Worm (Caenorhabditis elegans) whole organism, L3 larva: ENCODE measurements around the gene ZC317.7.

Source experiments
- R02D3.7 ChIP-seq: fragments of 150-350 bp; optimal IDR thresholded peaks from 2 replicates; lab custom pipeline; 2014; ENCODE audit warnings: missing biosample characterization, missing genetic modification characterization
- ZK546.5 ChIP-seq: sonication (generic microtip); optimal IDR thresholded peaks from 2 replicates; lab custom pipeline; 2017; ENCODE audit warnings: missing biosample characterization, missing genetic modification characterization
- aly-2 ChIP-seq: fragments of 150-350 bp; optimal IDR thresholded peaks from 2 replicates; lab custom pipeline; 2014; ENCODE audit warnings: missing biosample characterization, missing genetic modification characterization
- ama-1 ChIP-seq: fragments of 150-350 bp; optimal IDR thresholded peaks from 2 replicates; lab custom pipeline; 2018
- ceh-16 ChIP-seq: sonication (generic microtip); optimal IDR thresholded peaks from 2 replicates; lab custom pipeline; 2017; ENCODE audit warnings: missing biosample characterization, missing genetic modification characterization
- ceh-28 ChIP-seq: fragments of 150-350 bp; optimal IDR thresholded peaks from 2 replicates; lab custom pipeline; 2014; ENCODE audit warnings: missing biosample characterization, missing genetic modification reagents, missing genetic modification characterization
- ceh-82 ChIP-seq: fragments of 150-350 bp; optimal IDR thresholded peaks from 2 replicates; lab custom pipeline; 2014; ENCODE audit warnings: missing biosample characterization, missing genetic modification characterization
- ceh-9 ChIP-seq: sonication (generic microtip); optimal IDR thresholded peaks from 2 replicates; lab custom pipeline; 2018; ENCODE audit warnings: missing biosample characterization, missing genetic modification characterization
- daf-12 ChIP-seq: fragments of 150-350 bp; optimal IDR thresholded peaks from 2 replicates; lab custom pipeline; 2014; ENCODE audit warnings: missing biosample characterization, missing genetic modification reagents, missing genetic modification characterization
- egl-27 ChIP-seq: sonication (generic microtip); optimal IDR thresholded peaks from 4 replicates; lab custom pipeline; 2017; ENCODE audit warnings: missing biosample characterization, missing genetic modification reagents, missing genetic modification characterization
- egl-5 ChIP-seq: fragments of 150-350 bp; optimal IDR thresholded peaks from 2 replicates; lab custom pipeline; 2017; ENCODE audit warnings: missing biosample characterization, missing genetic modification reagents, missing genetic modification characterization, inconsistent platforms
- elt-1 ChIP-seq: fragments of 150-350 bp; optimal IDR thresholded peaks from 2 replicates; lab custom pipeline; 2014; ENCODE audit warnings: missing biosample characterization, missing genetic modification characterization
- elt-2 ChIP-seq: sonication (generic microtip); optimal IDR thresholded peaks from 2 replicates; lab custom pipeline; 2016; ENCODE audit warnings: missing genetic modification reagents, mild to moderate bottlenecking, missing genetic modification characterization, missing compliant biosample characterization
- elt-3 ChIP-seq, 3 experiments: fragments of 150-350 bp in 1 of 3; sonication (generic microtip) in 2 of 3; optimal IDR thresholded peaks; 2 replicates in 2 of 3; 4 replicates in 1 of 3; lab custom pipeline; 2014 to 2017; ENCODE audit warnings: missing biosample characterization in 3 of 3, missing genetic modification characterization in 3 of 3
- eor-1 ChIP-seq, 2 experiments: fragments of 150-350 bp; optimal IDR thresholded peaks; 2 replicates each; lab custom pipeline; 2014 to 2018; ENCODE audit warnings: missing biosample characterization in 2 of 2, missing genetic modification characterization in 2 of 2
- fkh-10 ChIP-seq: sonication (generic microtip); optimal IDR thresholded peaks from 2 replicates; lab custom pipeline; 2017; ENCODE audit warnings: missing biosample characterization, missing genetic modification reagents, missing genetic modification characterization
- fkh-2 ChIP-seq: fragments of 150-350 bp; optimal IDR thresholded peaks from 2 replicates; lab custom pipeline; 2014; ENCODE audit warnings: missing biosample characterization, missing genetic modification reagents, missing genetic modification characterization
- fos-1 ChIP-seq: fragments of 150-350 bp; optimal IDR thresholded peaks from 2 replicates; lab custom pipeline; 2014; ENCODE audit warnings: missing biosample characterization, missing genetic modification characterization
- hmg-11 ChIP-seq: sonication (generic microtip); optimal IDR thresholded peaks from 2 replicates; lab custom pipeline; 2016; ENCODE audit warnings: missing genetic modification characterization, missing compliant biosample characterization
- jun-1 ChIP-seq: fragments of 150-350 bp; optimal IDR thresholded peaks from 2 replicates; lab custom pipeline; 2014; ENCODE audit warnings: missing biosample characterization, missing genetic modification reagents, missing genetic modification characterization
- lin-15B ChIP-seq: fragments of 150-350 bp; optimal IDR thresholded peaks from 2 replicates; lab custom pipeline; 2014; ENCODE audit warnings: missing biosample characterization, missing genetic modification characterization
- lin-39 ChIP-seq: fragments of 150-350 bp; optimal IDR thresholded peaks from 2 replicates; lab custom pipeline; 2018; ENCODE audit warnings: missing biosample characterization, missing genetic modification reagents, missing genetic modification characterization
- lsy-12 ChIP-seq: sonication (generic microtip); optimal IDR thresholded peaks from 2 replicates; lab custom pipeline; 2016; ENCODE audit warnings: mild to moderate bottlenecking, missing genetic modification characterization, missing compliant biosample characterization
- mdl-1 ChIP-seq: fragments of 150-350 bp; optimal IDR thresholded peaks from 2 replicates; lab custom pipeline; 2014; ENCODE audit warnings: missing biosample characterization, missing genetic modification characterization
- mml-1 ChIP-seq: fragments of 150-350 bp; sonication (generic microtip); optimal IDR thresholded peaks from 3 replicates; lab custom pipeline; 2014; ENCODE audit warnings: missing biosample characterization, missing genetic modification characterization
- nfya-1 ChIP-seq: sonication (generic microtip); optimal IDR thresholded peaks from 2 replicates; lab custom pipeline; 2017; ENCODE audit warnings: missing genetic modification characterization, mild to moderate bottlenecking, missing compliant biosample characterization, antibody characterized with exemption, moderate library complexity; ENCODE audit not compliant: insufficient read depth
- nhr-11 ChIP-seq: fragments of 150-350 bp; optimal IDR thresholded peaks from 2 replicates; lab custom pipeline; 2014; ENCODE audit warnings: missing biosample characterization, missing genetic modification characterization
- nhr-12 ChIP-seq: fragments of 150-350 bp; optimal IDR thresholded peaks from 2 replicates; lab custom pipeline; 2014; ENCODE audit warnings: missing biosample characterization, missing genetic modification characterization
- nhr-23 ChIP-seq: fragments of 150-350 bp; optimal IDR thresholded peaks from 2 replicates; lab custom pipeline; 2014; ENCODE audit warnings: missing biosample characterization, missing genetic modification reagents, missing genetic modification characterization
- nhr-237 ChIP-seq: fragments of 150-350 bp; optimal IDR thresholded peaks from 2 replicates; lab custom pipeline; 2014; ENCODE audit warnings: missing biosample characterization, missing genetic modification characterization
- nhr-25 ChIP-seq: sonication (generic microtip); optimal IDR thresholded peaks from 2 replicates; lab custom pipeline; 2017; ENCODE audit warnings: missing biosample characterization, missing genetic modification characterization
- nhr-28 ChIP-seq: fragments of 150-350 bp; optimal IDR thresholded peaks from 2 replicates; lab custom pipeline; 2014; ENCODE audit warnings: missing biosample characterization, missing genetic modification characterization
- nhr-43 ChIP-seq: sonication (generic microtip); optimal IDR thresholded peaks from 2 replicates; lab custom pipeline; 2016; ENCODE audit warnings: mild to moderate bottlenecking, missing genetic modification characterization, missing compliant biosample characterization; ENCODE audit not compliant: poor library complexity, severe bottlenecking
- nhr-67 ChIP-seq: fragments of 150-350 bp; optimal IDR thresholded peaks from 2 replicates; lab custom pipeline; 2014; ENCODE audit warnings: missing biosample characterization, missing genetic modification characterization
- nhr-76 ChIP-seq: fragments of 150-350 bp; sonication (generic microtip); optimal IDR thresholded peaks from 5 replicates; lab custom pipeline; 2014; ENCODE audit warnings: missing biosample characterization, missing genetic modification characterization
- nhr-77 ChIP-seq: fragments of 150-350 bp; optimal IDR thresholded peaks from 2 replicates; lab custom pipeline; 2014; ENCODE audit warnings: missing biosample characterization, missing genetic modification characterization
- pha-4 ChIP-seq: fragments of 150-350 bp; optimal IDR thresholded peaks from 2 replicates; lab custom pipeline; 2014; ENCODE audit warnings: missing biosample characterization, missing genetic modification reagents, missing genetic modification characterization
- pqm-1 ChIP-seq: fragments of 150-350 bp; optimal IDR thresholded peaks from 2 replicates; lab custom pipeline; 2017; ENCODE audit warnings: missing biosample characterization, missing genetic modification characterization, inconsistent platforms
- sea-2 ChIP-seq: fragments of 150-350 bp; sonication (generic microtip); optimal IDR thresholded peaks from 4 replicates; lab custom pipeline; 2014; ENCODE audit warnings: missing biosample characterization, missing genetic modification reagents, missing genetic modification characterization
- skn-1 ChIP-seq: fragments of 150-350 bp; optimal IDR thresholded peaks from 2 replicates; lab custom pipeline; 2014; ENCODE audit warnings: missing biosample characterization, missing genetic modification characterization
- snpc-4 ChIP-seq: fragments of 150-350 bp; optimal IDR thresholded peaks from 2 replicates; lab custom pipeline; 2014; ENCODE audit warnings: missing biosample characterization, missing genetic modification characterization
- tbx-2 ChIP-seq: sonication (generic microtip); optimal IDR thresholded peaks from 2 replicates; lab custom pipeline; 2016; ENCODE audit warnings: mild to moderate bottlenecking, missing genetic modification characterization, missing compliant biosample characterization
- unc-39 ChIP-seq: sonication (generic microtip); optimal IDR thresholded peaks from 4 replicates; lab custom pipeline; 2017; ENCODE audit warnings: missing biosample characterization, missing genetic modification characterization
- unc-62 ChIP-seq: fragments of 150-350 bp; sonication (generic microtip); optimal IDR thresholded peaks from 4 replicates; lab custom pipeline; 2014; ENCODE audit warnings: missing biosample characterization, missing genetic modification reagents, missing genetic modification characterization
- zag-1 ChIP-seq: fragments of 150-350 bp; optimal IDR thresholded peaks from 2 replicates; lab custom pipeline; 2014; ENCODE audit warnings: missing biosample characterization, missing genetic modification characterization
- ztf-11 ChIP-seq: fragments of 150-350 bp; optimal IDR thresholded peaks from 2 replicates; lab custom pipeline; 2014; ENCODE audit warnings: missing biosample characterization, missing genetic modification characterization
- ztf-4 ChIP-seq: fragments of 150-350 bp; optimal IDR thresholded peaks from 2 replicates; lab custom pipeline; 2014; ENCODE audit warnings: missing biosample characterization, missing genetic modification characterization

The ZC317.7 gene

DNA sequence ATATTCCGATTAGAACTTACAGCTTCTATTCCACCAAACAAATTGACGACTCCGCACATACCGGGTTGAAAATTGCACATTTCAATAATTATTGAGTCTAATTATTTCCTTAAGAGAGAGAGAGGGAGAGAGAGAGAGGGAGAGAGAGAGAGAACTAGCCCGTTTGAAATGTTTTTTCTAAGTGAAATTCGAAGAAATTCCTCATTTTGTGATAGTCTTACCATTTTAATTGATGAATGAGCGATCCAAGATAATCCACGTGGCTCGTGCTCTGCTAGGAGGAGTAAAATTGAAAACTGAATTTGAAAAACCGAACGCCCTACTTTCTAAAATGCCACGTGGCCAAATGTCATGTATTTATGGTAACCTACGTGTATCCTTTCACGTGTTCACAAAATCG, 38.3 kb downstream of the ZC317.7 start, which contains the start of gene F08F3.8:
TSS of gene F08F3.8 (minus strand) at position 101 of the 400 bp plus-strand sequence.
- no peak for TF ChIP-seq nhr-43 (tag; lab: Kevin White, UChicago)
- TF ChIP-seq fos-1 (tag; lab: Kevin White, UChicago), result no peak
- no peak for TF ChIP-seq aly-2 (tag; lab: Kevin White, UChicago)
- TF ChIP-seq sea-2 (GFP tag; lab: Kevin White, UChicago), result no peak

DNA sequence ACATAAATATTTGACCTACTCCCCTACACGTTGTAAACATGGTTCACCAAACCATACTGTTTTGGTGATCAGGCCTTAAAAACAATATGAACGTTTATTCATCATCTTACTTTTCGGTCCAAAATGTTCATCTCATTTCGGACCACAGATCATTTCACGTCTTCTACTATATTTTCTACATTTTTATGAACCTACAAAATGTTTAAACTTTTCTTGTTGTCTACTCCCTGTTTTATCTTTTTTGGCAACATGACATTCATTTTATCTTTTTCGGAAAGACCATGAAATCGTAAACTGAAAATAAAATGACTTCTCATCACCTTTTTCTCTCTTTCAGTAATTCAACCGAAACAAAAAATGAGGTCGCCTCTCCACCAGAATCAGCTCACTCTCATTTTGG, 43.0 kb downstream of the ZC317.7 start, which contains the start of gene rhr-1:
TSS of gene rhr-1 (plus strand) at position 301 of the 400 bp plus-strand sequence.
- no peak for TF ChIP-seq fkh-2 (tag; lab: Kevin White, UChicago)
- TF ChIP-seq hmg-11 (tag; lab: Kevin White, UChicago), result no peak
- no peak for TF ChIP-seq ceh-16
- no peak for TF ChIP-seq nhr-43 (tag; lab: Kevin White, UChicago)
- TF ChIP-seq elt-2 (tag; lab: Kevin White, UChicago), result peak; percentile 27

DNA sequence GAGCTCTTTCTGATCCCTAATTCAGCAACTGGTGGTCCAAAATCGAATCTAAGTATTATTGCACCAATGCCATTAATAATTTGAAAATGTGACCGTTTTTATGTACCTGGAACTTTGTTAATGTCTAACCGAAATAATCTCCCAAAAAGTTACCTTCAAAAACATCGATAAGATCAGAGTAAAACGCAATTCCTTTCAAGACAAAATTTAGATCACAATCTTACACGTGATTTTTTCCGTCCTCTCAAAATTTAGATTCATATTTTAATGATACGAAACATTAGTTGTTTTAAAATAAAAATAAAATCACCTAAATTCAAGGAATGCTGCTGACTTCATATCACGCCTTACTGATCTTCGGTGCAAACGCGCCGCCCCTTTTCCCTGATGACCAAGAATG, 44.5 kb downstream of the ZC317.7 start:
- no peak for TF ChIP-seq ZK546.5 (tag; lab: Kevin White, UChicago)
- peak; percentile 97 for TF ChIP-seq elt-1 (tag; lab: Kevin White, UChicago)
- no peak for TF ChIP-seq nhr-23

DNA sequence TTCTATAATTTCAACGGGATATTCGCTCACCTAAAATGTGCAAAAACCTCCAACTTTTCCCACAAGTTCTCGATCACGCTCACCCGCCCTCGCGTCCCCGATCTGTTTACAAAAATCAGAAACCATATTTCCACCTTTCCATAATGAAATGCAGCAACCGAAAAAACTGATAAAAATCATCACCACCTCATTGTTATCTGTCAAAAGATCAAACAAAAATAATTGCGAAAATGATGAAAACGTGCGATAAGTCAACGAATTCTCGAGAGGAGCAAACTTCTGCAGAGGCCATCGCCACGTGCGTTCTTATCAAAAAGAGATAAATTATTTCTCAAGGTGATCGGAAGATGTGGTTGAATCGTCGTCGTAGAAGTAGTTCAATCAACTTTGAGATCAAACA, 45.8 kb downstream of the ZC317.7 start:
- TF ChIP-seq ztf-11 (tag; lab: Kevin White, UChicago), result no peak
- TF ChIP-seq ceh-82, result no peak
- TF ChIP-seq zag-1 (tag; lab: Kevin White, UChicago), result no peak
- TF ChIP-seq fos-1 (tag; lab: Kevin White, UChicago), result no peak
- peak; percentile 99 for TF ChIP-seq elt-1 (tag; lab: Kevin White, UChicago)
- peak; percentile 75 for TF ChIP-seq nhr-76 (tag; lab: Kevin White, UChicago)
- TF ChIP-seq nhr-23, result peak; percentile 68
- TF ChIP-seq nhr-25 (tag; lab: Kevin White, UChicago), result peak; percentile 87
- no peak for TF ChIP-seq nhr-77 (tag; lab: Kevin White, UChicago)
- TF ChIP-seq egl-5, result no peak
- no peak for TF ChIP-seq ceh-16
- no peak for TF ChIP-seq nhr-11 (tag; lab: Kevin White, UChicago)
- TF ChIP-seq ceh-9, result no peak
- no peak for TF ChIP-seq nfya-1 (tag; lab: Kevin White, UChicago)
- no peak for TF ChIP-seq tbx-2 (tag; lab: Kevin White, UChicago)
- no peak for TF ChIP-seq eor-1 (tag; optimal IDR thresholded peaks at IDR 0.05; lab: Kevin White, UChicago)
- TF ChIP-seq mml-1 (tag; lab: Kevin White, UChicago), result no peak
- TF ChIP-seq ama-1, result no peak
- TF ChIP-seq daf-12 (tag; lab: Kevin White, UChicago), result no peak
- TF ChIP-seq nhr-12 (tag; lab: Kevin White, UChicago), result no peak
- TF ChIP-seq lsy-12 (tag; lab: Kevin White, UChicago), result peak; percentile 1
- no peak for TF ChIP-seq skn-1 (tag; lab: Kevin White, UChicago)
- TF ChIP-seq elt-2 (tag; lab: Kevin White, UChicago), result peak; percentile 95
- TF ChIP-seq pha-4 (tag; lab: Kevin White, UChicago), result no peak
- peak; percentile 73 for TF ChIP-seq pqm-1 (tag; lab: Kevin White, UChicago)
- no peak for TF ChIP-seq ceh-28 (tag; lab: Kevin White, UChicago)
- no peak for TF ChIP-seq hmg-11 (tag; lab: Kevin White, UChicago)
- no peak for TF ChIP-seq unc-62
- TF ChIP-seq snpc-4 (tag; lab: Kevin White, UChicago), result no peak
- peak; percentile 73 for TF ChIP-seq nhr-43 (tag; lab: Kevin White, UChicago)
- no peak for TF ChIP-seq lin-39 (tag; lab: Kevin White, UChicago)
- TF ChIP-seq lin-15B (tag; lab: Kevin White, UChicago), result no peak
- no peak for TF ChIP-seq nhr-67 (tag; lab: Kevin White, UChicago)
- TF ChIP-seq jun-1 (tag; lab: Kevin White, UChicago), result peak; percentile 9
- no peak for TF ChIP-seq nhr-28 (tag; lab: Kevin White, UChicago)
- peak; percentile 28 to 84 (median 31) for TF ChIP-seq elt-3 (tag; optimal IDR thresholded peaks at IDR 0.05; lab: Kevin White, UChicago)
- TF ChIP-seq sea-2 (GFP tag; lab: Kevin White, UChicago), result no peak
- no peak for TF ChIP-seq unc-39 (tag; lab: Kevin White, UChicago)
- TF ChIP-seq fkh-2 (tag; lab: Kevin White, UChicago), result no peak
- TF ChIP-seq egl-27 (tag; lab: Kevin White, UChicago), result no peak
- no peak for TF ChIP-seq fkh-10
- TF ChIP-seq aly-2 (tag; lab: Kevin White, UChicago), result no peak
- no peak for TF ChIP-seq ztf-4 (tag; lab: Kevin White, UChicago)
- TF ChIP-seq R02D3.7 (tag; lab: Kevin White, UChicago), result no peak
- no peak for TF ChIP-seq nhr-237 (tag; lab: Kevin White, UChicago)
- TF ChIP-seq ZK546.5 (tag; lab: Kevin White, UChicago), result no peak
- peak; percentile 87 for TF ChIP-seq mdl-1
